Fruit fly (Drosophila melanogaster) whole organism, embryonic: Measurements from ENCODE around the gene Hsp22.
A peak's percentile ranks its signal among the peaks of the same experiment; 100 is the strongest.

Experiments used
- ATbp ChIP-seq: fragments of 200-800 bp; sonication (Bioruptor generic); optimal IDR thresholded peaks from 2 replicates; lab custom pipeline; 2017; ENCODE audit warnings: missing biosample characterization, mild to moderate bottlenecking, missing genetic modification characterization, missing genetic modification reagents
- CG11093 ChIP-seq: fragments of 200-800 bp; sonication (Bioruptor generic); IDR thresholded peaks from 3 replicates; pipeline ENCODE4 v1.3.6; 2022; ENCODE audit warnings: missing biosample characterization, missing genetic modification characterization
- CG11247 ChIP-seq: fragments of 200-800 bp; sonication (Bioruptor generic); IDR thresholded peaks from 2 replicates; pipeline ENCODE4 v1.3.6; 2022; ENCODE audit warnings: missing biosample characterization, missing genetic modification characterization
- CG11696 ChIP-seq: fragments of 200-800 bp; sonication (Bioruptor generic); IDR thresholded peaks from 2 replicates; pipeline ENCODE4 v1.3.6; 2022; ENCODE audit warnings: missing biosample characterization, missing genetic modification characterization
- CG11723 ChIP-seq: fragments of 200-800 bp; sonication (Bioruptor generic); optimal IDR thresholded peaks from 2 replicates; lab custom pipeline; 2017; ENCODE audit warnings: missing biosample characterization, mild to moderate bottlenecking, missing genetic modification characterization
- CG12155 ChIP-seq: fragments of 200-800 bp; sonication (Bioruptor generic); optimal IDR thresholded peaks from 3 replicates; lab custom pipeline; 2016; ENCODE audit warnings: missing biosample characterization, missing genetic modification characterization
- CG1233 ChIP-seq: fragments of 200-800 bp; sonication (Bioruptor generic); optimal IDR thresholded peaks from 4 replicates; lab custom pipeline; 2018; ENCODE audit warnings: missing biosample characterization, mild to moderate bottlenecking, missing genetic modification characterization
- CG14014 ChIP-seq: fragments of 200-800 bp; sonication (Bioruptor generic); IDR thresholded peaks from 2 replicates; pipeline ENCODE4 v1.3.6; 2022; ENCODE audit warnings: missing biosample characterization, missing genetic modification characterization
- CG14441 ChIP-seq: fragments of 200-800 bp; sonication (Bioruptor generic); IDR thresholded peaks from 2 replicates; pipeline ENCODE4 v1.3.6; 2022; ENCODE audit warnings: missing biosample characterization, missing genetic modification characterization
- CG17802 ChIP-seq: fragments of 200-800 bp; sonication (Bioruptor generic); optimal IDR thresholded peaks from 2 replicates; lab custom pipeline; 2018; ENCODE audit warnings: missing biosample characterization, mild to moderate bottlenecking, missing genetic modification characterization, moderate library complexity
- CG2129 ChIP-seq: fragments of 200-800 bp; sonication (Bioruptor generic); IDR thresholded peaks from 2 replicates; pipeline ENCODE4 v1.3.6; 2022; ENCODE audit warnings: missing biosample characterization, missing genetic modification characterization; ENCODE audit not compliant: partially characterized antibody
- CG34422 ChIP-seq: fragments of 200-800 bp; sonication (Bioruptor generic); IDR thresholded peaks from 3 replicates; pipeline ENCODE4 v1.3.6; 2022; ENCODE audit warnings: missing biosample characterization, missing genetic modification characterization
- CG3726 ChIP-seq: fragments of 200-800 bp; sonication (Bioruptor generic); IDR thresholded peaks from 3 replicates; pipeline ENCODE4, ENCODE4 v1.3.6; 2022; ENCODE audit warnings: missing biosample characterization, missing genetic modification characterization
- CG4282 ChIP-seq: fragments of 200-800 bp; sonication (Bioruptor generic); optimal IDR thresholded peaks from 2 replicates; lab custom pipeline; 2016; ENCODE audit warnings: missing biosample characterization, missing genetic modification characterization
- CG4820 ChIP-seq: fragments of 200-800 bp; sonication (Bioruptor generic); optimal IDR thresholded peaks from 3 replicates; lab custom pipeline; 2016; ENCODE audit warnings: missing biosample characterization, missing genetic modification characterization
- CG6272 ChIP-seq: fragments of 200-800 bp; sonication (Bioruptor generic); IDR thresholded peaks from 2 replicates; pipeline ENCODE4 v1.3.6; 2022; ENCODE audit warnings: missing biosample characterization, missing genetic modification characterization
- CG6791 ChIP-seq: fragments of 200-800 bp; sonication (Bioruptor generic); IDR thresholded peaks from 3 replicates; pipeline ENCODE4 v1.3.6; 2022; ENCODE audit warnings: missing biosample characterization, missing genetic modification characterization; ENCODE audit not compliant: partially characterized antibody
- CG8281 ChIP-seq: fragments of 200-800 bp; sonication (Bioruptor generic); optimal IDR thresholded peaks from 2 replicates; lab custom pipeline; 2018; ENCODE audit warnings: missing biosample characterization, mild to moderate bottlenecking, missing genetic modification characterization, moderate library complexity
- CG8388 ChIP-seq: fragments of 200-800 bp; sonication (Bioruptor generic); optimal IDR thresholded peaks from 2 replicates; lab custom pipeline; 2019; ENCODE audit warnings: missing biosample characterization, mild to moderate bottlenecking, missing genetic modification characterization, moderate library complexity
- CoRest ChIP-seq: fragments of 200-800 bp; sonication (Bioruptor generic); optimal IDR thresholded peaks from 3 replicates; lab custom pipeline; 2018; ENCODE audit warnings: missing biosample characterization, mild to moderate bottlenecking, missing genetic modification characterization, moderate library complexity
- CrebB ChIP-seq: fragments of 200-800 bp; sonication (Bioruptor generic); optimal IDR thresholded peaks from 3 replicates; lab custom pipeline; 2018; ENCODE audit warnings: missing biosample characterization, mild to moderate bottlenecking, missing genetic modification characterization
- D19A ChIP-seq: fragments of 200-800 bp; optimal IDR thresholded peaks from 3 replicates; lab custom pipeline; 2019; ENCODE audit warnings: missing biosample characterization, mild to moderate bottlenecking, missing genetic modification characterization, moderate library complexity
- Doc3 ChIP-seq: fragments of 200-800 bp; sonication (Bioruptor generic); IDR thresholded peaks from 3 replicates; pipeline ENCODE4 v1.3.6; 2022; ENCODE audit warnings: missing biosample characterization, missing genetic modification characterization; ENCODE audit not compliant: partially characterized antibody
- H2.0 ChIP-seq: fragments of 200-800 bp; sonication (Bioruptor generic); IDR thresholded peaks from 2 replicates; pipeline ENCODE4 v1.3.6; 2022; ENCODE audit warnings: missing biosample characterization, missing genetic modification characterization
- Hand ChIP-seq: fragments of 200-800 bp; sonication (Bioruptor generic); optimal IDR thresholded peaks from 2 replicates; lab custom pipeline; 2017; ENCODE audit warnings: mild to moderate bottlenecking, missing biosample characterization, missing genetic modification reagents, missing genetic modification characterization
- Myb ChIP-seq: fragments of 200-800 bp; sonication (Bioruptor generic); optimal IDR thresholded peaks from 2 replicates; lab custom pipeline; 2016; ENCODE audit warnings: missing biosample characterization, missing genetic modification characterization
- NC2α ChIP-seq: fragments of 200-800 bp; sonication (Bioruptor generic); optimal IDR thresholded peaks from 2 replicates; lab custom pipeline; 2016; ENCODE audit warnings: missing biosample characterization, missing genetic modification characterization
- Sox102F ChIP-seq: fragments of 200-800 bp; sonication (Bioruptor generic); optimal IDR thresholded peaks from 2 replicates; lab custom pipeline; 2018; ENCODE audit warnings: missing biosample characterization, mild to moderate bottlenecking, missing genetic modification characterization, moderate library complexity
- Ssrp ChIP-seq: fragments of 200-800 bp; sonication (Bioruptor generic); optimal IDR thresholded peaks from 2 replicates; lab custom pipeline; 2018; ENCODE audit warnings: missing biosample characterization, mild to moderate bottlenecking, missing genetic modification characterization, moderate library complexity
- Trl ChIP-seq, 3 experiments: fragments of >200 bp in 2 of 3; fragments of 200-800 bp in 1 of 3; sonication (Bioruptor generic) in 1 of 3; optimal IDR thresholded peaks; 2 replicates in 1 of 3; 3 replicates in 2 of 3; lab custom pipeline; 2016 to 2017; ENCODE audit warnings: missing biosample characterization in 1 of 3, missing genetic modification characterization in 1 of 3
- ara ChIP-seq: fragments of 200-800 bp; sonication (Bioruptor generic); IDR thresholded peaks from 2 replicates; pipeline ENCODE4 v1.3.6; 2022; ENCODE audit warnings: missing biosample characterization, missing genetic modification characterization
- bcd ChIP-seq: fragments of 200-800 bp; sonication (Bioruptor generic); optimal IDR thresholded peaks from 2 replicates; lab custom pipeline; 2017; ENCODE audit warnings: missing biosample characterization, mild to moderate bottlenecking, missing genetic modification characterization
- cad ChIP-seq: fragments of >200 bp; optimal IDR thresholded peaks from 2 replicates; lab custom pipeline; 2017; ENCODE audit warnings: missing biosample characterization, missing genetic modification characterization
- cas ChIP-seq: fragments of 200-800 bp; sonication (Bioruptor generic); IDR thresholded peaks from 2 replicates; pipeline ENCODE4 v1.3.6; 2022; ENCODE audit warnings: missing biosample characterization, missing genetic modification characterization
- chm ChIP-seq: fragments of 200-800 bp; sonication (Bioruptor generic); IDR thresholded peaks from 2 replicates; pipeline ENCODE4 v1.3.6; 2022; ENCODE audit warnings: missing biosample characterization, missing genetic modification characterization
- ci ChIP-seq: fragments of 200-800 bp; sonication (Bioruptor generic); IDR thresholded peaks from 3 replicates; pipeline ENCODE4 v1.3.6; 2022; ENCODE audit warnings: missing biosample characterization, missing genetic modification characterization
- emc ChIP-seq: fragments of 200-800 bp; sonication (Bioruptor generic); optimal IDR thresholded peaks from 2 replicates; lab custom pipeline; 2016; ENCODE audit warnings: missing biosample characterization, missing genetic modification characterization
- eyg ChIP-seq: fragments of 200-800 bp; sonication (Bioruptor generic); optimal IDR thresholded peaks from 3 replicates; lab custom pipeline; 2016; ENCODE audit warnings: missing biosample characterization, missing genetic modification characterization
- fd64A ChIP-seq: fragments of 200-800 bp; sonication (Bioruptor generic); optimal IDR thresholded peaks from 3 replicates; lab custom pipeline; 2018; ENCODE audit warnings: missing biosample characterization, mild to moderate bottlenecking, missing genetic modification characterization
- gem ChIP-seq: fragments of 200-800 bp; sonication (Bioruptor generic); optimal IDR thresholded peaks from 2 replicates; lab custom pipeline; 2019; ENCODE audit warnings: missing biosample characterization, mild to moderate bottlenecking, missing genetic modification characterization, moderate library complexity
- grn ChIP-seq: fragments of 200-800 bp; sonication (Bioruptor generic); optimal IDR thresholded peaks from 3 replicates; lab custom pipeline; 2017; ENCODE audit warnings: missing biosample characterization, missing genetic modification characterization
- gt ChIP-seq: fragments of 200-800 bp; sonication (Bioruptor generic); IDR thresholded peaks from 2 replicates; pipeline ENCODE4 v1.3.6; 2022; ENCODE audit warnings: missing biosample characterization, missing genetic modification characterization
- insv ChIP-seq, 2 experiments: fragments of 200-800 bp; sonication (Bioruptor generic); optimal IDR thresholded peaks; 3 replicates each; lab custom pipeline; 2016 to 2018; ENCODE audit warnings: missing biosample characterization in 2 of 2, missing genetic modification characterization in 2 of 2
- kay ChIP-seq: fragments of 200-800 bp; sonication (Bioruptor generic); optimal IDR thresholded peaks from 2 replicates; lab custom pipeline; 2016; ENCODE audit warnings: missing biosample characterization, missing genetic modification characterization
- lab ChIP-seq: fragments of 200-800 bp; sonication (Bioruptor generic); optimal IDR thresholded peaks from 3 replicates; lab custom pipeline; 2017; ENCODE audit warnings: missing biosample characterization, missing genetic modification characterization, mild to moderate bottlenecking, moderate library complexity, missing genetic modification reagents
- peb ChIP-seq: fragments of 200-800 bp; sonication (Bioruptor generic); IDR thresholded peaks from 2 replicates; pipeline ENCODE4 v1.3.6; 2022; ENCODE audit warnings: missing biosample characterization, missing genetic modification characterization
- scrt ChIP-seq: fragments of 200-800 bp; sonication (Bioruptor generic); optimal IDR thresholded peaks from 2 replicates; lab custom pipeline; 2018; ENCODE audit warnings: missing biosample characterization, mild to moderate bottlenecking, missing genetic modification characterization, moderate library complexity
- sd ChIP-seq: fragments of 200-800 bp; sonication (Bioruptor generic); optimal IDR thresholded peaks from 3 replicates; lab custom pipeline; 2018; ENCODE audit warnings: missing biosample characterization, mild to moderate bottlenecking, missing genetic modification characterization, moderate library complexity
- sens ChIP-seq: fragments of 200-800 bp; sonication (Bioruptor generic); peaks from one replicate; lab custom pipeline; 2016; ENCODE audit warnings: missing biosample characterization, missing genetic modification characterization
- sug ChIP-seq: fragments of 200-800 bp; optimal IDR thresholded peaks from 2 replicates; lab custom pipeline; 2019; ENCODE audit warnings: missing biosample characterization, mild to moderate bottlenecking, missing genetic modification characterization, moderate library complexity
- tna ChIP-seq: fragments of 200-800 bp; sonication (Bioruptor generic); IDR thresholded peaks from 2 replicates; pipeline ENCODE4 v1.3.6; 2022; ENCODE audit warnings: missing biosample characterization, missing genetic modification characterization; ENCODE audit not compliant: partially characterized antibody
- wek ChIP-seq: fragments of 200-800 bp; sonication (Bioruptor generic); optimal IDR thresholded peaks from 3 replicates; lab custom pipeline; 2018; ENCODE audit warnings: missing biosample characterization, mild to moderate bottlenecking, missing genetic modification characterization, moderate library complexity

Hsp22 gene

DNA sequence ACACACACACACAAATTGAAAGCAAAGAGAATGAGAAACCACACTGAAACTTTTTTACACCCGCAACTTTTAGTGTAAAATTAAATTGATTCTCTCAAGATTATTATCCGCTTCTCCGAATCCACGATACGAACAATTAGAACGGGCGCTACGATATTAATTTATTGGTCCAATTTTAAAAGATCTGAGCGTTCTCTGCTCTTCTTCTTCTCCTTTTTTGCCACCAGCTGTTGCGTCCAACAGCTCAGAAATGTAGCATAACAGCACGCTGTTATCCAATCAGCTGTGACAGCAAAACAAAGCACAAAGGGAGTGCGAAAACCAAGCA is 14.1 kb upstream of the Hsp22 start, which contains the start of the genes UGP and Svip (continued):
- TF ChIP-seq Trl (optimal IDR thresholded peaks at IDR 0.05; lab: Kevin White, UChicago) = peak in 1 of 2 experiments; percentile 21
- TF ChIP-seq Trl (GFP tag; optimal IDR thresholded peaks at IDR 0.05; lab: Kevin White, UChicago) = no peak
- no peak for TF ChIP-seq Sox102F (GFP tag; lab: Kevin White, UChicago)
- no peak for TF ChIP-seq gt (GFP tag; lab: Robert Waterston, UW)
- TF ChIP-seq tna (GFP tag; lab: Robert Waterston, UW) = no peak
- no peak for TF ChIP-seq fd64A (GFP tag; lab: Kevin White, UChicago)
- no peak for TF ChIP-seq cas (GFP tag; lab: Robert Waterston, UW)
- no peak for TF ChIP-seq H2.0
- no peak for TF ChIP-seq Ssrp (tag; lab: Kevin White, UChicago)
- TF ChIP-seq Doc3 (GFP tag; lab: Robert Waterston, UW) = no peak
- no peak for TF ChIP-seq ATbp (GFP tag; lab: Kevin White, UChicago)
- TF ChIP-seq CG2129 (GFP tag; lab: Robert Waterston, UW) = no peak
- TF ChIP-seq Myb = no peak
- TF ChIP-seq CG12155 (GFP tag; lab: Kevin White, UChicago) = no peak
- TF ChIP-seq CG4282 = peak; percentile 27
- TF ChIP-seq CG8388 = no peak
- no peak for TF ChIP-seq eyg (GFP tag; lab: Kevin White, UChicago)
- no peak for TF ChIP-seq peb (GFP tag; lab: Robert Waterston, UW)
- TF ChIP-seq chm (GFP tag; lab: Robert Waterston, UW) = no peak
- TF ChIP-seq NC2α = no peak
- TF ChIP-seq sug = peak; percentile 3
- no peak for TF ChIP-seq CG11093
- TF ChIP-seq CG14014 (GFP tag; lab: Robert Waterston, UW) = no peak
- no peak for TF ChIP-seq CG6791 (GFP tag; lab: Robert Waterston, UW)
- TF ChIP-seq CG11723 (GFP tag; lab: Kevin White, UChicago) = no peak
- no peak for TF ChIP-seq CG17802 (tag; lab: Kevin White, UChicago)
- no peak for TF ChIP-seq CG3726
- TF ChIP-seq emc (GFP tag; lab: Kevin White, UChicago) = no peak
- no peak for TF ChIP-seq CG11247 (GFP tag; lab: Robert Waterston, UW)
- TF ChIP-seq sd = no peak
- no peak for TF ChIP-seq wek (GFP tag; lab: Kevin White, UChicago)
- TF ChIP-seq Hand (GFP tag; lab: Kevin White, UChicago) = no peak
- TF ChIP-seq insv (GFP tag; optimal IDR thresholded peaks at IDR 0.05; lab: Kevin White, UChicago) = peak in 1 of 2 experiments; percentile 85
- TF ChIP-seq sens (GFP tag; lab: Kevin White, UChicago) = peak; percentile 54
- no peak for TF ChIP-seq CG14441 (GFP tag; lab: Robert Waterston, UW)
- no peak for TF ChIP-seq lab (GFP tag; lab: Kevin White, UChicago)
- TF ChIP-seq CrebB (tag; lab: Kevin White, UChicago) = no peak
- TF ChIP-seq CG8281 (tag; lab: Kevin White, UChicago) = no peak
- peak; percentile 48; the same call in 1 of the 3 replicates for TF ChIP-seq CG34422
- TF ChIP-seq cad (GFP tag; lab: Kevin White, UChicago) = no peak
- peak; percentile 3 for TF ChIP-seq CoRest (tag; lab: Kevin White, UChicago)
- TF ChIP-seq D19A (tag; lab: Kevin White, UChicago) = no peak
- no peak for TF ChIP-seq CG4820
- no peak for TF ChIP-seq ara
- no peak for TF ChIP-seq gem (tag; lab: Kevin White, UChicago)
- TF ChIP-seq CG6272 (GFP tag; lab: Robert Waterston, UW) = no peak
- TF ChIP-seq bcd = no peak
- TF ChIP-seq grn (GFP tag; lab: Kevin White, UChicago) = no peak
- 0 out of 3 replicates have a peak, but pooled peaks have one; percentile 26 for TF ChIP-seq ci (GFP tag; lab: Robert Waterston, UW)
- TF ChIP-seq CG1233 (GFP tag; lab: Kevin White, UChicago) = no peak
- no peak for TF ChIP-seq kay (GFP tag; lab: Kevin White, UChicago)
- peak; percentile 52 for TF ChIP-seq scrt
- no peak for TF ChIP-seq CG11696
